Worm (Caenorhabditis elegans) whole organism, young adult: ENCODE results near the gene R13A5.10.

Experiments
- B0019.2 ChIP-seq: fragments of 200-800 bp; sonication (Bioruptor generic); conservative IDR thresholded peaks from 2 replicates; pipeline ENCODE4 v1.3.6; 2022; ENCODE audit warnings: missing genetic modification reagents, missing genetic modification characterization, missing compliant biosample characterization
- F10E7.11 ChIP-seq: sonication (generic microtip); optimal IDR thresholded peaks from 2 replicates; lab custom pipeline; 2017; ENCODE audit warnings: mild to moderate bottlenecking, missing genetic modification characterization, moderate library complexity, missing compliant biosample characterization
- F39B2.1 ChIP-seq: fragments of 200-800 bp; sonication (Bioruptor generic); IDR thresholded peaks from 2 replicates; pipeline ENCODE4 v1.3.6; 2022; ENCODE audit warnings: missing genetic modification reagents, missing genetic modification characterization, missing compliant biosample characterization
- F52B5.7 ChIP-seq: sonication (generic microtip); optimal IDR thresholded peaks from 2 replicates; lab custom pipeline; 2016; ENCODE audit warnings: mild to moderate bottlenecking, missing genetic modification characterization, missing compliant biosample characterization
- K11D2.4 ChIP-seq: fragments of 200-800 bp; sonication (Bioruptor generic); IDR thresholded peaks from 2 replicates; pipeline ENCODE4 v1.3.6; 2022; ENCODE audit warnings: missing genetic modification reagents, missing genetic modification characterization, missing compliant biosample characterization
- K12H6.12 ChIP-seq: fragments of 200-800 bp; sonication (Bioruptor generic); optimal IDR thresholded peaks from 2 replicates; lab custom pipeline; 2018; ENCODE audit warnings: mild to moderate bottlenecking, missing genetic modification characterization, missing compliant biosample characterization
- ama-1 ChIP-seq, 3 experiments: fragments of 150-350 bp in 1 of 3; sonication (generic microtip) in 2 of 3; optimal IDR thresholded peaks; 2 replicates each; lab custom pipeline; 2014 to 2018; ENCODE audit warnings: missing biosample characterization in 2 of 3, missing genetic modification characterization in 2 of 3, missing genetic modification reagents in 2 of 3
- atf-7 ChIP-seq: sonication (generic microtip); optimal IDR thresholded peaks from 2 replicates; lab custom pipeline; 2017; ENCODE audit warnings: mild to moderate bottlenecking, missing genetic modification characterization, missing compliant biosample characterization
- attf-3 ChIP-seq: fragments of 200-800 bp; sonication (Bioruptor generic); conservative IDR thresholded peaks from 2 replicates; pipeline ENCODE4 v1.3.6; 2022; ENCODE audit warnings: missing genetic modification reagents, missing genetic modification characterization, missing compliant biosample characterization
- bed-1 ChIP-seq: fragments of 200-800 bp; sonication (Bioruptor generic); IDR thresholded peaks from 2 replicates; pipeline ENCODE4 v1.3.6; 2022; ENCODE audit warnings: missing genetic modification reagents, missing genetic modification characterization, missing compliant biosample characterization
- ceh-40 ChIP-seq: fragments of 200-800 bp; sonication (Bioruptor generic); IDR thresholded peaks from 2 replicates; pipeline ENCODE4 v1.3.6; 2022; ENCODE audit warnings: missing genetic modification characterization, missing compliant biosample characterization
- die-1 ChIP-seq: sonication (generic microtip); optimal IDR thresholded peaks from 2 replicates; lab custom pipeline; 2016; ENCODE audit warnings: missing genotype, mild to moderate bottlenecking, missing genetic modification characterization, missing compliant biosample characterization
- dpl-1 ChIP-seq: fragments of 150-350 bp; optimal IDR thresholded peaks from 2 replicates; lab custom pipeline; 2014; ENCODE audit warnings: missing biosample characterization, missing genetic modification reagents, missing genetic modification characterization
- egrh-3 ChIP-seq: fragments of 200-800 bp; sonication (Bioruptor generic); IDR thresholded peaks from 2 replicates; pipeline ENCODE4 v1.3.6; 2022; ENCODE audit warnings: missing genetic modification reagents, missing genetic modification characterization, missing compliant biosample characterization
- ekl-4 ChIP-seq: fragments of 200-800 bp; sonication (Bioruptor generic); IDR thresholded peaks from 2 replicates; pipeline ENCODE4 v1.3.6; 2022; ENCODE audit warnings: missing genetic modification reagents, missing genetic modification characterization, missing compliant biosample characterization
- fkh-3 ChIP-seq: sonication (generic microtip); optimal IDR thresholded peaks from 2 replicates; lab custom pipeline; 2016; ENCODE audit warnings: mild to moderate bottlenecking, missing genetic modification characterization, missing compliant biosample characterization
- hrde-1 ChIP-seq: sonication (generic microtip); optimal IDR thresholded peaks from 2 replicates; lab custom pipeline; 2016; ENCODE audit warnings: missing genetic modification characterization, mild to moderate bottlenecking, missing compliant biosample characterization, moderate library complexity, missing genotype, missing genetic modification reagents, borderline replicate concordance
- hsf-1 ChIP-seq: fragments of 200-800 bp; sonication (Bioruptor generic); IDR thresholded peaks from 2 replicates; pipeline ENCODE4 v1.3.6; 2022; ENCODE audit warnings: missing genetic modification reagents, missing genetic modification characterization, missing compliant biosample characterization
- let-607 ChIP-seq, 2 experiments: fragments of 200-800 bp in 1 of 2; sonication (Bioruptor generic) in 1 of 2; sonication (generic microtip) in 1 of 2; optimal IDR thresholded peaks; 2 replicates each; lab custom pipeline; 2016 to 2018; ENCODE audit warnings: mild to moderate bottlenecking in 2 of 2, missing compliant biosample characterization in 2 of 2, missing genetic modification characterization in 2 of 2, moderate library complexity in 2 of 2, missing genotype in 1 of 2
- lin-35 ChIP-seq, 3 experiments: fragments of 150-350 bp in 2 of 3; sonication (generic microtip) in 1 of 3; optimal IDR thresholded peaks; 2 replicates each; lab custom pipeline; 2014 to 2018; ENCODE audit warnings: missing biosample characterization in 3 of 3, missing genetic modification characterization in 3 of 3, missing genetic modification reagents in 3 of 3
- lsl-1 ChIP-seq: fragments of 200-800 bp; sonication (Bioruptor generic); optimal IDR thresholded peaks from 2 replicates; lab custom pipeline; 2018; ENCODE audit warnings: mild to moderate bottlenecking, missing genetic modification characterization, moderate library complexity, missing compliant biosample characterization
- madf-3 ChIP-seq: fragments of 200-800 bp; sonication (Bioruptor generic); IDR thresholded peaks from 2 replicates; pipeline ENCODE4 v1.3.6; 2022; ENCODE audit warnings: missing genetic modification reagents, missing genetic modification characterization, missing compliant biosample characterization
- mes-4 ChIP-seq: sonication (generic microtip); optimal IDR thresholded peaks from 2 replicates; lab custom pipeline; 2016; ENCODE audit warnings: missing genotype, missing genetic modification characterization, missing compliant biosample characterization
- mxl-1 ChIP-seq: sonication (generic microtip); optimal IDR thresholded peaks from 2 replicates; lab custom pipeline; 2016; ENCODE audit warnings: missing genetic modification characterization, missing compliant biosample characterization
- nfya-1 ChIP-seq: sonication (generic microtip); optimal IDR thresholded peaks from 2 replicates; lab custom pipeline; 2017; ENCODE audit warnings: antibody characterized with exemption, missing compliant biosample characterization, missing genetic modification characterization, borderline replicate concordance; ENCODE audit not compliant: insufficient read depth
- nhr-179 ChIP-seq: sonication (generic microtip); optimal IDR thresholded peaks from 2 replicates; lab custom pipeline; 2016; ENCODE audit warnings: mild to moderate bottlenecking, missing genetic modification characterization, missing compliant biosample characterization
- nhr-90 ChIP-seq: sonication (generic microtip); optimal IDR thresholded peaks from 2 replicates; lab custom pipeline; 2016; ENCODE audit warnings: missing genotype, mild to moderate bottlenecking, missing genetic modification characterization, missing compliant biosample characterization
- rpc-1 ChIP-seq, 2 experiments: fragments of 150-350 bp in 1 of 2; sonication (generic microtip) in 1 of 2; optimal IDR thresholded peaks; 2 replicates each; lab custom pipeline; 2014 to 2018; ENCODE audit warnings: missing biosample characterization in 1 of 2, missing genetic modification characterization in 1 of 2, missing genetic modification reagents in 1 of 2, missing genotype in 1 of 2
- sea-2 ChIP-seq: fragments of 200-800 bp; sonication (Bioruptor generic); IDR thresholded peaks from 2 replicates; pipeline ENCODE4 v1.3.6; 2022; ENCODE audit warnings: missing genetic modification characterization, missing compliant biosample characterization
- snpc-3.4 ChIP-seq: sonication (generic microtip); optimal IDR thresholded peaks from 2 replicates; lab custom pipeline; 2017; ENCODE audit warnings: missing genetic modification characterization, mild to moderate bottlenecking, missing compliant biosample characterization, antibody characterized with exemption, moderate library complexity, missing genotype, missing genetic modification reagents
- snpc-4 ChIP-seq, 5 experiments: fragments of 150-350 bp in 1 of 5; sonication (generic microtip) in 4 of 5; optimal IDR thresholded peaks; 2 replicates each; lab custom pipeline; 2014 to 2018; ENCODE audit warnings: missing genetic modification characterization in 5 of 5, missing biosample characterization in 3 of 5, antibody characterized with exemption in 2 of 5, mild to moderate bottlenecking in 2 of 5, missing compliant biosample characterization in 2 of 5, missing genotype in 2 of 5, moderate library complexity in 2 of 5, missing genetic modification reagents in 1 of 5
- sptf-2 ChIP-seq: fragments of 200-800 bp; sonication (Bioruptor generic); optimal IDR thresholded peaks from 2 replicates; lab custom pipeline; 2018; ENCODE audit warnings: mild to moderate bottlenecking, missing genetic modification characterization, missing compliant biosample characterization
- tbp1 ChIP-seq: fragments of 200-800 bp; sonication (Bioruptor generic); optimal IDR thresholded peaks from 2 replicates; lab custom pipeline; 2018; ENCODE audit warnings: mild to moderate bottlenecking, missing genetic modification characterization, missing compliant biosample characterization
- tbx-9 ChIP-seq: sonication (generic microtip); optimal IDR thresholded peaks from 2 replicates; lab custom pipeline; 2016; ENCODE audit warnings: borderline replicate concordance, missing genetic modification characterization, inconsistent platforms, missing compliant biosample characterization
- unc-130 ChIP-seq: sonication (generic microtip); optimal IDR thresholded peaks from 2 replicates; lab custom pipeline; 2016; ENCODE audit warnings: missing genetic modification reagents, missing genetic modification characterization, missing compliant biosample characterization
- ztf-3 ChIP-seq: fragments of 200-800 bp; sonication (Bioruptor generic); optimal IDR thresholded peaks from 2 replicates; lab custom pipeline; 2018; ENCODE audit warnings: mild to moderate bottlenecking, missing genetic modification characterization, missing compliant biosample characterization

R13A5.10 gene

ce11 chrIII:7542037-7542436, 40.7 kb downstream of the R13A5.10 start:
- TF ChIP-seq hrde-1 (no peak), ama-1 (optimal IDR thresholded peaks at IDR 0.05; lab: Kevin White, UChicago) (no peak), ama-1 (GFP tag; optimal IDR thresholded peaks at IDR 0.05; lab: Kevin White, UChicago) (no peak), bed-1 (no peak), unc-130 (no peak)

- no peak for TF ChIP-seq hsf-1
- no peak for TF ChIP-seq F52B5.7 (tag; lab: Kevin White, UChicago)
- TF ChIP-seq rpc-1 (optimal IDR thresholded peaks at IDR 0.05; lab: Kevin White, UChicago), result no peak
- TF ChIP-seq rpc-1 (tag; optimal IDR thresholded peaks at IDR 0.05; lab: Kevin White, UChicago), result no peak
- no peak for TF ChIP-seq ekl-4 (GFP tag; lab: Robert Waterston, UW)
- no peak for TF ChIP-seq dpl-1 (GFP tag; lab: Kevin White, UChicago)
- TF ChIP-seq egrh-3 (GFP tag; lab: Robert Waterston, UW), result no peak
- TF ChIP-seq tbp1 (GFP tag; lab: Kevin White, UChicago), result no peak
- no peak for TF ChIP-seq sea-2 (GFP tag; lab: Robert Waterston, UW)
- TF ChIP-seq lin-35 (GFP tag; optimal IDR thresholded peaks at IDR 0.05; lab: Kevin White, UChicago), result no peak
- no peak for TF ChIP-seq lsl-1 (GFP tag; lab: Kevin White, UChicago)
- TF ChIP-seq nhr-179 (tag; lab: Kevin White, UChicago), result no peak
- TF ChIP-seq ceh-40 (GFP tag; lab: Robert Waterston, UW), result no peak
- TF ChIP-seq K12H6.12 (tag; lab: Kevin White, UChicago), result no peak
- TF ChIP-seq attf-3, result no peak
- TF ChIP-seq atf-7, result no peak
- no peak for TF ChIP-seq nhr-90
- no peak for TF ChIP-seq nfya-1 (tag; lab: Kevin White, UChicago)
- no peak for TF ChIP-seq B0019.2 (GFP tag; lab: Robert Waterston, UW)
- TF ChIP-seq K11D2.4, result no peak
- TF ChIP-seq let-607 (tag; optimal IDR thresholded peaks at IDR 0.05; lab: Kevin White, UChicago), result no peak
Measured at ce11 chrIII:7536559-7536958, 46.2 kb downstream of the R13A5.10 start, which contains the start of gene lin-39. Gene lin-39 (minus strand): TSS chrIII:7536632.

- no peak for TF ChIP-seq K11D2.4
- TF ChIP-seq mes-4, result no peak
- no peak for TF ChIP-seq unc-130
- TF ChIP-seq mxl-1 (tag; lab: Kevin White, UChicago), result no peak
- TF ChIP-seq tbx-9 (tag; lab: Kevin White, UChicago), result no peak
- TF ChIP-seq die-1 (tag; lab: Kevin White, UChicago), result no peak
- TF ChIP-seq egrh-3 (GFP tag; lab: Robert Waterston, UW), result no peak
- no peak for TF ChIP-seq attf-3
- no peak for TF ChIP-seq F10E7.11 (tag; lab: Kevin White, UChicago)
- no peak for TF ChIP-seq fkh-3
- no peak for TF ChIP-seq K12H6.12 (tag; lab: Kevin White, UChicago)
- TF ChIP-seq snpc-4 (GFP tag; optimal IDR thresholded peaks at IDR 0.05; lab: Kevin White, UChicago), result no peak
- TF ChIP-seq snpc-4 (tag; optimal IDR thresholded peaks at IDR 0.05; lab: Kevin White, UChicago), result no peak
- no peak for TF ChIP-seq snpc-3.4 (tag; lab: Kevin White, UChicago)
- no peak for TF ChIP-seq F39B2.1 (GFP tag; lab: Robert Waterston, UW)
- no peak for TF ChIP-seq atf-7
- no peak for TF ChIP-seq ceh-40 (GFP tag; lab: Robert Waterston, UW)
- TF ChIP-seq rpc-1 (optimal IDR thresholded peaks at IDR 0.05; lab: Kevin White, UChicago), result no peak
- TF ChIP-seq rpc-1 (tag; optimal IDR thresholded peaks at IDR 0.05; lab: Kevin White, UChicago), result no peak
- no peak for TF ChIP-seq madf-3 (GFP tag; lab: Robert Waterston, UW)
- TF ChIP-seq ztf-3 (GFP tag; lab: Kevin White, UChicago), result no peak
- TF ChIP-seq sptf-2, result no peak
Measured at ce11 chrIII:7535347-7535746, 47.4 kb downstream of the R13A5.10 start.
